Worm (Caenorhabditis elegans) whole organism, late embryonic: ENCODE results near the gene gst-27.

Experiments used
- C08G9.2 ChIP-seq: sonication (generic microtip); optimal IDR thresholded peaks from 2 replicates; lab custom pipeline; 2016; ENCODE audit warnings: mild to moderate bottlenecking, missing genetic modification characterization, moderate library complexity, missing compliant biosample characterization
- C38D4.7 ChIP-seq: fragments of 200-800 bp; sonication (Bioruptor generic); optimal IDR thresholded peaks from 2 replicates; lab custom pipeline; 2018; ENCODE audit warnings: mild to moderate bottlenecking, missing genetic modification characterization, moderate library complexity, missing compliant biosample characterization
- K02D7.2 ChIP-seq: sonication (generic microtip); optimal IDR thresholded peaks from 2 replicates; lab custom pipeline; 2017; ENCODE audit warnings: mild to moderate bottlenecking, missing genetic modification characterization, missing compliant biosample characterization
- K09A11.1 ChIP-seq: sonication (generic microtip); optimal IDR thresholded peaks from 2 replicates; lab custom pipeline; 2017; ENCODE audit warnings: antibody characterized with exemption, mild to moderate bottlenecking, missing genetic modification characterization, missing compliant biosample characterization; ENCODE audit not compliant: insufficient read depth
- T23F11.4 ChIP-seq: fragments of 200-800 bp; sonication (Bioruptor generic); optimal IDR thresholded peaks from 2 replicates; lab custom pipeline; 2018; ENCODE audit warnings: mild to moderate bottlenecking, missing genetic modification characterization, missing compliant biosample characterization
- Y22D7AL.16 ChIP-seq: sonication (generic microtip); optimal IDR thresholded peaks from 2 replicates; lab custom pipeline; 2016; ENCODE audit warnings: missing genetic modification characterization, missing compliant biosample characterization
- ceh-18 ChIP-seq: sonication (generic microtip); optimal IDR thresholded peaks from 2 replicates; lab custom pipeline; 2016; ENCODE audit warnings: missing genetic modification characterization, missing compliant biosample characterization
- ceh-2 ChIP-seq: sonication (generic microtip); optimal IDR thresholded peaks from 2 replicates; lab custom pipeline; 2016; ENCODE audit warnings: missing genotype, missing genetic modification characterization, missing compliant biosample characterization
- ceh-22 ChIP-seq: sonication (generic microtip); optimal IDR thresholded peaks from 2 replicates; lab custom pipeline; 2017; ENCODE audit warnings: missing biosample characterization, missing genetic modification characterization
- ceh-24 ChIP-seq: sonication (generic microtip); optimal IDR thresholded peaks from 2 replicates; lab custom pipeline; 2016; ENCODE audit warnings: mild to moderate bottlenecking, missing genetic modification characterization, missing compliant biosample characterization
- ceh-30 ChIP-seq: fragments of 150-350 bp; optimal IDR thresholded peaks from 2 replicates; lab custom pipeline; 2014; ENCODE audit warnings: missing biosample characterization, missing genetic modification characterization
- ceh-6 ChIP-seq: fragments of 200-800 bp; sonication (Bioruptor generic); optimal IDR thresholded peaks from 2 replicates; lab custom pipeline; 2018; ENCODE audit warnings: mild to moderate bottlenecking, missing genetic modification characterization, missing compliant biosample characterization
- dmd-4 ChIP-seq: sonication (generic microtip); optimal IDR thresholded peaks from 2 replicates; lab custom pipeline; 2016; ENCODE audit warnings: borderline replicate concordance, missing genetic modification characterization, missing compliant biosample characterization
- dve-1 ChIP-seq: sonication (generic microtip); optimal IDR thresholded peaks from 2 replicates; lab custom pipeline; 2017; ENCODE audit warnings: antibody characterized with exemption, mild to moderate bottlenecking, missing genetic modification characterization, missing compliant biosample characterization
- elt-4 ChIP-seq: sonication (generic microtip); optimal IDR thresholded peaks from 2 replicates; lab custom pipeline; 2016; ENCODE audit warnings: missing genetic modification characterization, missing compliant biosample characterization
- fkh-10 ChIP-seq: fragments of 150-350 bp; optimal IDR thresholded peaks from 2 replicates; lab custom pipeline; 2014; ENCODE audit warnings: missing biosample characterization, missing genetic modification reagents, missing genetic modification characterization
- gmeb-2 ChIP-seq: sonication (generic microtip); optimal IDR thresholded peaks from 2 replicates; lab custom pipeline; 2016; ENCODE audit warnings: missing genetic modification characterization, inconsistent platforms, missing compliant biosample characterization
- hlh-13 ChIP-seq: fragments of 200-800 bp; sonication (Bioruptor generic); optimal IDR thresholded peaks from 2 replicates; lab custom pipeline; 2018; ENCODE audit warnings: mild to moderate bottlenecking, missing genetic modification characterization, missing compliant biosample characterization
- hlh-15 ChIP-seq: sonication (generic microtip); optimal IDR thresholded peaks from 2 replicates; lab custom pipeline; 2016; ENCODE audit warnings: missing genetic modification characterization, missing compliant biosample characterization
- hlh-6 ChIP-seq: sonication (generic microtip); optimal IDR thresholded peaks from 2 replicates; lab custom pipeline; 2016; ENCODE audit warnings: missing genotype, missing genetic modification characterization, missing compliant biosample characterization
- hlh-8 ChIP-seq: sonication (generic microtip); optimal IDR thresholded peaks from 2 replicates; lab custom pipeline; 2016; ENCODE audit warnings: missing genotype, missing genetic modification characterization, missing compliant biosample characterization
- lin-11 ChIP-seq: fragments of 200-800 bp; sonication (Bioruptor generic); optimal IDR thresholded peaks from 2 replicates; lab custom pipeline; 2018; ENCODE audit warnings: mild to moderate bottlenecking, missing genetic modification characterization, missing compliant biosample characterization
- madf-2 ChIP-seq: sonication (generic microtip); optimal IDR thresholded peaks from 2 replicates; lab custom pipeline; 2017; ENCODE audit warnings: missing genetic modification characterization, missing compliant biosample characterization
- nfya-1 ChIP-seq: sonication (generic microtip); optimal IDR thresholded peaks from 2 replicates; lab custom pipeline; 2017; ENCODE audit warnings: missing genetic modification characterization, mild to moderate bottlenecking, missing compliant biosample characterization, antibody characterized with exemption, moderate library complexity
- npax-4 ChIP-seq: sonication (generic microtip); optimal IDR thresholded peaks from 2 replicates; lab custom pipeline; 2016; ENCODE audit warnings: missing genetic modification characterization, missing compliant biosample characterization
- odd-2 ChIP-seq: sonication (generic microtip); optimal IDR thresholded peaks from 2 replicates; lab custom pipeline; 2017; ENCODE audit warnings: antibody characterized with exemption, mild to moderate bottlenecking, missing genetic modification characterization, missing compliant biosample characterization
- pat-9 ChIP-seq: fragments of 200-800 bp; sonication (Bioruptor generic); optimal IDR thresholded peaks from 2 replicates; lab custom pipeline; 2018; ENCODE audit warnings: mild to moderate bottlenecking, missing genetic modification characterization, moderate library complexity, missing compliant biosample characterization
- pha-2 ChIP-seq: sonication (generic microtip); optimal IDR thresholded peaks from 2 replicates; lab custom pipeline; 2017; ENCODE audit warnings: mild to moderate bottlenecking, missing genetic modification characterization, missing compliant biosample characterization
- pha-4 ChIP-seq: fragments of 150-350 bp; optimal IDR thresholded peaks from 2 replicates; lab custom pipeline; 2018; ENCODE audit warnings: missing biosample characterization, missing genetic modification reagents, missing genetic modification characterization
- rnt-1 ChIP-seq: sonication (generic microtip); optimal IDR thresholded peaks from 2 replicates; lab custom pipeline; 2016; ENCODE audit warnings: missing genetic modification characterization, missing compliant biosample characterization
- tbx-7 ChIP-seq: sonication (generic microtip); optimal IDR thresholded peaks from 2 replicates; lab custom pipeline; 2016; ENCODE audit warnings: missing genotype, missing genetic modification characterization, missing compliant biosample characterization
- unc-3 ChIP-seq, 2 experiments: fragments of 200-800 bp in 1 of 2; sonication (Bioruptor generic) in 1 of 2; sonication (generic microtip) in 1 of 2; conservative IDR thresholded peaks in 1 of 2; optimal IDR thresholded peaks in 1 of 2; 2 replicates each; pipeline versions ENCODE4 v1.3.6 to Lab custom; 2016 to 2022; ENCODE audit warnings: missing compliant biosample characterization in 2 of 2, missing genetic modification characterization in 2 of 2, missing genetic modification reagents in 1 of 2
- unc-86 ChIP-seq: sonication (generic microtip); optimal IDR thresholded peaks from 2 replicates; lab custom pipeline; 2016; ENCODE audit warnings: missing genetic modification characterization, missing compliant biosample characterization
- zip-5 ChIP-seq: sonication (generic microtip); optimal IDR thresholded peaks from 2 replicates; lab custom pipeline; 2016; ENCODE audit warnings: missing genetic modification characterization, missing compliant biosample characterization
- ztf-16 ChIP-seq: sonication (generic microtip); optimal IDR thresholded peaks from 2 replicates; lab custom pipeline; 2017; ENCODE audit warnings: missing genetic modification characterization, missing compliant biosample characterization

The gst-27 gene

DNA sequence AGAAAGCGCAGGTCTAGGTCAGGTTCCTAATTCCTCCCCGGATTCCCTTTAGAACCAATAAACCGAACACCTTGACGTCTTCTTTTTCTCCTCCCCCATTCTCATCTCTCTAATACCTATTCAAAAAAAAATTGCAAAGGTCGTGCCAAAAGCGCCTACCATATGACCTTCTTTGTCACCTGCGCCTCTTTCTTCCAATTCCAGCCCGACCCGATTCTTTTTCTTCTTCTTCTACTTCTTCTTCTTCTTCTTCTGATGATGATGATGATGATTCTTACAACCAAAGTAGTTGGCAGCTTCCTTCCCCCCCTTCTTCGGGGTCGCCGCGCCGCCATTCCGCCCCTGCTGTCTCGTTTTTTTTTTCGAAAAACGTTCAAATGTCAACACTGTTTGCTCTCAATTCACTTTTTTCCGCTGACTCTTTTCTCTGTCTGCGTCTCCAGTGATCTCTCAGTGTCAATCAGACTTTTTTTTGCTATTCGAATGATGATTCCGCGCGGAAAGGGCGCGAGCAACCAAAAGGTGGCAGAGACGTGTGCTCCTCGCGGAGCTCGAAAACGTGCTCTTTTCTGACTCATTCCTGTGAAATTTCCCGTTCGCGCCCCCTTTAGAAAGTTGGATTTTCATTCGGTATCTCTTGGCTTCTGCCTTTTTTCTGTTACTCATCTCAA lies 38.0 kb upstream of the gst-27 start:
- TF ChIP-seq nfya-1 (tag; lab: Kevin White, UChicago) (no peak), fkh-10 (no peak), hlh-8 (tag; lab: Kevin White, UChicago) (no peak), tbx-7 (tag; lab: Kevin White, UChicago) (no peak), odd-2 (tag; lab: Kevin White, UChicago) (no peak), zip-5 (no peak), T23F11.4 (GFP tag; lab: Kevin White, UChicago) (no peak), rnt-1 (tag; lab: Kevin White, UChicago) (no peak), ceh-24 (tag; lab: Kevin White, UChicago) (no peak), K09A11.1 (no peak), hlh-13 (no peak), npax-4 (tag; lab: Kevin White, UChicago) (no peak), pha-4 (tag; lab: Kevin White, UChicago) (no peak)
- TF ChIP-seq, all 69 proteins: peak for 0

DNA sequence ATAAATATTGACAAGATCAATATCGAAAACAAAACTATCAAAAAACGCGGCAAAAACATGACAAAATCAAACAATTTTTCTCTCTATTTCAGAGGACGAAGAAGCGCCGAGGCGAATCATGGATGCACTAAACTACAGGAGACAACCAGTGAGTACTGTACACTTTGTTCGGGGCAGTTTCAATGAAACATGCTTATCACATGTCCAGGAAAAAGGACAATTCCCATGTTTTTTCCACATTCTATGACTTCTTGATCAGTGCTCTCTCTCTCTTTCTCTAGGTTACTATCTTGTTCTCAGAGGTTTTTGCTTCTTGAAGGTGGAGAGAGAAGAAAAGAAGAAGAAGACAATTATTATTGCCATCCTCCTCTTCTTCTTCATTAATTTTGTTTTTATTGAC lies 32.0 kb upstream of the gst-27 start:
- no peak for TF ChIP-seq unc-86 (tag; lab: Kevin White, UChicago)
- no peak for TF ChIP-seq odd-2 (tag; lab: Kevin White, UChicago)
- TF ChIP-seq elt-4: no peak
- TF ChIP-seq C38D4.7 (GFP tag; lab: Kevin White, UChicago): no peak
- TF ChIP-seq T23F11.4 (GFP tag; lab: Kevin White, UChicago): no peak
- TF ChIP-seq ceh-30: no peak
- TF ChIP-seq K09A11.1: no peak
- no peak for TF ChIP-seq C08G9.2 (tag; lab: Kevin White, UChicago)
- TF ChIP-seq ceh-2 (tag; lab: Kevin White, UChicago): no peak
- TF ChIP-seq madf-2 (tag; lab: Kevin White, UChicago): no peak
- TF ChIP-seq hlh-8 (tag; lab: Kevin White, UChicago): no peak
- TF ChIP-seq ztf-16: no peak
- TF ChIP-seq hlh-6 (tag; lab: Kevin White, UChicago): no peak
- no peak for TF ChIP-seq dmd-4 (tag; lab: Kevin White, UChicago)
- no peak for TF ChIP-seq K02D7.2 (tag; lab: Kevin White, UChicago)
- no peak for TF ChIP-seq hlh-15 (tag; lab: Kevin White, UChicago)
- TF ChIP-seq unc-3 (GFP tag; conservative IDR thresholded peaks at IDR 0.05; lab: Robert Waterston, UW): no peak
- TF ChIP-seq unc-3 (tag; optimal IDR thresholded peaks at IDR 0.05; lab: Kevin White, UChicago): no peak

DNA sequence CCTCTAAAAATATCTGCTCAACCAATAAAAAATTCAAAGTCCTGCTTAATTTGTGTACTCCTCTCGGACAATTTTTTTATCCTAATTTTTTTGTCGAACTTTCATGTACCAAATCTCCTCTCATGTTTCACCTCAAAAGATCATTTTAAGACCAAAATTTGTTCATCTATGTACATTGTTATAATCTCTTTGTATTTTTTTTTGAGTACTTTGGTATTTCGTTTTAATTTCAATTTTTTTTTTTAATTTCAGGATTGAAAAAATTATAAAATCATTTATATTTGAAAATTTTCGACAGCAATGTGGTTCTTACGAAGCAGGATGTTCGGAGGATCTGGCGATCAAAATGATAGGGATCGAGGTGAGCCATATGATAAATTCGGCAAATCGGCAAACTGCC lies 30.9 kb upstream of the gst-27 start, which contains the start of gene spsb-1:
spsb-1 (plus strand) TSS at position 301 of the 400 bp plus-strand sequence.
- TF ChIP-seq pha-4 (tag; lab: Kevin White, UChicago) (no peak), ceh-22 (no peak), lin-11 (tag; lab: Kevin White, UChicago) (no peak), K02D7.2 (tag; lab: Kevin White, UChicago) (no peak), pat-9 (tag; lab: Kevin White, UChicago) (no peak), rnt-1 (tag; lab: Kevin White, UChicago) (no peak), unc-3 (GFP tag; conservative IDR thresholded peaks at IDR 0.05; lab: Robert Waterston, UW) (no peak), unc-3 (tag; optimal IDR thresholded peaks at IDR 0.05; lab: Kevin White, UChicago) (no peak), dve-1 (tag; lab: Kevin White, UChicago) (no peak), Y22D7AL.16 (tag; lab: Kevin White, UChicago) (no peak), pha-2 (tag; lab: Kevin White, UChicago) (no peak), ceh-6 (GFP tag; lab: Kevin White, UChicago) (no peak), ceh-18 (no peak), ztf-16 (no peak), gmeb-2 (tag; lab: Kevin White, UChicago) (no peak)
